Fruit fly (Drosophila melanogaster) whole organism, embryonic: Measurements from ENCODE around the gene Cpr30B.
A peak's percentile ranks its signal among the peaks of the same experiment; 100 is the strongest.

ENCODE experiments used
- Antp ChIP-seq: fragments of 200-800 bp; sonication (Bioruptor generic); optimal IDR thresholded peaks from 3 replicates; lab custom pipeline; 2016; ENCODE audit warnings: missing biosample characterization, missing genetic modification characterization
- Atf-2 ChIP-seq: fragments of 200-800 bp; sonication (Bioruptor generic); optimal IDR thresholded peaks from 2 replicates; lab custom pipeline; 2016; ENCODE audit warnings: missing biosample characterization, missing genetic modification characterization
- CG11085 ChIP-seq: fragments of 200-800 bp; sonication (Bioruptor generic); IDR thresholded peaks from 2 replicates; pipeline ENCODE4 v1.3.6; 2022; ENCODE audit warnings: missing biosample characterization, missing genetic modification characterization
- CG12071 ChIP-seq: fragments of 200-800 bp; sonication (Bioruptor generic); optimal IDR thresholded peaks from 3 replicates; lab custom pipeline; 2018; ENCODE audit warnings: missing biosample characterization, mild to moderate bottlenecking, missing genetic modification characterization
- CG12104 ChIP-seq: fragments of 200-800 bp; sonication (Bioruptor generic); optimal IDR thresholded peaks from 3 replicates; lab custom pipeline; 2016; ENCODE audit warnings: missing biosample characterization, missing genetic modification characterization
- CG1233 ChIP-seq: fragments of 200-800 bp; sonication (Bioruptor generic); optimal IDR thresholded peaks from 4 replicates; lab custom pipeline; 2018; ENCODE audit warnings: missing biosample characterization, mild to moderate bottlenecking, missing genetic modification characterization
- CG12744 ChIP-seq: fragments of 200-800 bp; sonication (Bioruptor generic); optimal IDR thresholded peaks from 2 replicates; lab custom pipeline; 2016; ENCODE audit warnings: missing biosample characterization, missing genetic modification characterization
- CG16779 ChIP-seq: fragments of 200-800 bp; sonication (Bioruptor generic); IDR thresholded peaks from 2 replicates; pipeline ENCODE4 v1.3.6; 2022; ENCODE audit warnings: missing biosample characterization, missing genetic modification characterization
- CG16863 ChIP-seq: fragments of 200-800 bp; sonication (Bioruptor generic); optimal IDR thresholded peaks from 3 replicates; lab custom pipeline; 2016; ENCODE audit warnings: missing biosample characterization, missing genetic modification characterization
- CG32772 ChIP-seq: fragments of 200-800 bp; sonication (Bioruptor generic); IDR thresholded peaks from 2 replicates; pipeline ENCODE4 v1.3.6; 2022; ENCODE audit warnings: missing biosample characterization, missing genetic modification characterization
- CG42726 ChIP-seq: fragments of 200-800 bp; sonication (Bioruptor generic); IDR thresholded peaks from 2 replicates; pipeline ENCODE4 v1.3.6; 2022; ENCODE audit warnings: missing biosample characterization, missing genetic modification characterization; ENCODE audit not compliant: partially characterized antibody
- CG4360 ChIP-seq: fragments of 200-800 bp; sonication (Bioruptor generic); IDR thresholded peaks from 2 replicates; pipeline ENCODE4 v1.3.6; 2022; ENCODE audit warnings: missing biosample characterization, missing genetic modification characterization
- CG4854 ChIP-seq: fragments of 200-800 bp; sonication (Bioruptor generic); optimal IDR thresholded peaks from 2 replicates; lab custom pipeline; 2016; ENCODE audit warnings: missing biosample characterization, missing genetic modification characterization, inconsistent platforms
- CG6175 ChIP-seq: fragments of 200-800 bp; sonication (Bioruptor generic); IDR thresholded peaks from 3 replicates; pipeline ENCODE4 v1.3.6; 2022; ENCODE audit warnings: missing biosample characterization, missing genetic modification characterization
- CG6683 ChIP-seq: fragments of 200-800 bp; sonication (Bioruptor generic); optimal IDR thresholded peaks from 2 replicates; lab custom pipeline; 2017; ENCODE audit warnings: missing biosample characterization, mild to moderate bottlenecking, missing genetic modification characterization, missing genetic modification reagents
- CG8281 ChIP-seq: fragments of 200-800 bp; sonication (Bioruptor generic); optimal IDR thresholded peaks from 2 replicates; lab custom pipeline; 2018; ENCODE audit warnings: missing biosample characterization, mild to moderate bottlenecking, missing genetic modification characterization, moderate library complexity
- CG8359 ChIP-seq: fragments of 200-800 bp; sonication (Bioruptor generic); optimal IDR thresholded peaks from 2 replicates; lab custom pipeline; 2017; ENCODE audit warnings: missing biosample characterization, mild to moderate bottlenecking, missing genetic modification characterization, borderline replicate concordance
- CG8765 ChIP-seq: fragments of 200-800 bp; sonication (Bioruptor generic); IDR thresholded peaks from 2 replicates; pipeline ENCODE4 v1.3.6; 2022; ENCODE audit warnings: missing biosample characterization, missing genetic modification characterization
- CG9215 ChIP-seq: fragments of 200-800 bp; sonication (Bioruptor generic); IDR thresholded peaks from 2 replicates; pipeline ENCODE4 v1.3.6; 2022; ENCODE audit warnings: missing biosample characterization, missing genetic modification characterization
- CG9437 ChIP-seq: fragments of 200-800 bp; sonication (Bioruptor generic); optimal IDR thresholded peaks from 2 replicates; lab custom pipeline; 2018; ENCODE audit warnings: missing biosample characterization, mild to moderate bottlenecking, missing genetic modification characterization
- CG9797 ChIP-seq: fragments of 200-800 bp; sonication (Bioruptor generic); optimal IDR thresholded peaks from 3 replicates; lab custom pipeline; 2018; ENCODE audit warnings: missing biosample characterization, mild to moderate bottlenecking, missing genetic modification characterization
- Camta ChIP-seq: fragments of 200-800 bp; sonication (Bioruptor generic); optimal IDR thresholded peaks from 2 replicates; lab custom pipeline; 2016; ENCODE audit warnings: missing biosample characterization, missing genetic modification characterization
- Dref ChIP-seq: fragments of 200-800 bp; sonication (Bioruptor generic); IDR thresholded peaks from 2 replicates; pipeline ENCODE4 v1.3.6; 2022; ENCODE audit warnings: missing biosample characterization, missing genetic modification characterization
- ERR ChIP-seq: fragments of 200-800 bp; sonication (Bioruptor generic); optimal IDR thresholded peaks from 2 replicates; lab custom pipeline; 2016; ENCODE audit warnings: missing biosample characterization, missing genetic modification characterization
- HHEX ChIP-seq: fragments of 200-800 bp; sonication (Bioruptor generic); optimal IDR thresholded peaks from 3 replicates; lab custom pipeline; 2017; ENCODE audit warnings: missing biosample characterization, mild to moderate bottlenecking, missing genetic modification characterization, missing genetic modification reagents
- Hey ChIP-seq: fragments of 200-800 bp; sonication (Bioruptor generic); optimal IDR thresholded peaks from 3 replicates; lab custom pipeline; 2018; ENCODE audit warnings: missing biosample characterization, mild to moderate bottlenecking, missing genetic modification characterization
- Hmx ChIP-seq: fragments of 200-800 bp; sonication (Bioruptor generic); optimal IDR thresholded peaks from 2 replicates; lab custom pipeline; 2016; ENCODE audit warnings: missing biosample characterization, missing genetic modification characterization
- Mrtf ChIP-seq: fragments of 200-800 bp; sonication (Bioruptor generic); IDR thresholded peaks from 3 replicates; pipeline ENCODE4 v1.3.6; 2022; ENCODE audit warnings: missing biosample characterization, missing genetic modification characterization
- Sin3A ChIP-seq: fragments of >200 bp; optimal IDR thresholded peaks from 2 replicates; lab custom pipeline; 2018
- bcd ChIP-seq: fragments of 200-800 bp; sonication (Bioruptor generic); optimal IDR thresholded peaks from 2 replicates; lab custom pipeline; 2017; ENCODE audit warnings: missing biosample characterization, mild to moderate bottlenecking, missing genetic modification characterization
- ci ChIP-seq: fragments of 200-800 bp; sonication (Bioruptor generic); IDR thresholded peaks from 3 replicates; pipeline ENCODE4 v1.3.6; 2022; ENCODE audit warnings: missing biosample characterization, missing genetic modification characterization
- crp ChIP-seq, 2 experiments: fragments of 200-800 bp; sonication (Bioruptor generic); optimal IDR thresholded peaks; 2 replicates in 1 of 2; 3 replicates in 1 of 2; lab custom pipeline; 2017; ENCODE audit warnings: missing biosample characterization in 2 of 2, missing genetic modification characterization in 2 of 2, mild to moderate bottlenecking in 1 of 2, moderate library complexity in 1 of 2
- dmrt11E ChIP-seq: fragments of 200-800 bp; sonication (Bioruptor generic); optimal IDR thresholded peaks from 3 replicates; lab custom pipeline; 2018; ENCODE audit warnings: missing biosample characterization, mild to moderate bottlenecking, missing genetic modification characterization, moderate library complexity
- dysf ChIP-seq: fragments of 200-800 bp; sonication (Bioruptor generic); IDR thresholded peaks from 3 replicates; pipeline ENCODE4 v1.3.6; 2022; ENCODE audit warnings: missing biosample characterization, missing genetic modification characterization
- gce ChIP-seq: fragments of 200-800 bp; sonication (Bioruptor generic); IDR thresholded peaks from 3 replicates; pipeline ENCODE4 v1.3.6; 2022; ENCODE audit warnings: missing biosample characterization, missing genetic modification characterization
- gcm2 ChIP-seq: fragments of 200-800 bp; sonication (Bioruptor generic); optimal IDR thresholded peaks from 2 replicates; lab custom pipeline; 2016; ENCODE audit warnings: missing biosample characterization, missing genetic modification characterization
- kah ChIP-seq: fragments of 200-800 bp; sonication (Bioruptor generic); optimal IDR thresholded peaks from 2 replicates; lab custom pipeline; 2018; ENCODE audit warnings: missing biosample characterization, mild to moderate bottlenecking, missing genetic modification characterization
- kay ChIP-seq: fragments of 200-800 bp; sonication (Bioruptor generic); optimal IDR thresholded peaks from 2 replicates; lab custom pipeline; 2016; ENCODE audit warnings: missing biosample characterization, missing genetic modification characterization
- lbe ChIP-seq: fragments of 200-800 bp; sonication (Bioruptor generic); optimal IDR thresholded peaks from 2 replicates; lab custom pipeline; 2016; ENCODE audit warnings: missing biosample characterization, mild to moderate bottlenecking, missing genetic modification characterization
- nerfin-1 ChIP-seq: fragments of 200-800 bp; sonication (Bioruptor generic); optimal IDR thresholded peaks from 3 replicates; lab custom pipeline; 2019; ENCODE audit warnings: missing biosample characterization, mild to moderate bottlenecking, missing genetic modification characterization, moderate library complexity
- onecut ChIP-seq: fragments of 200-800 bp; sonication (Bioruptor generic); IDR thresholded peaks from 2 replicates; pipeline ENCODE4 v1.3.6; 2022; ENCODE audit warnings: missing biosample characterization, missing genetic modification characterization
- pb ChIP-seq: fragments of 200-800 bp; sonication (Bioruptor generic); optimal IDR thresholded peaks from 3 replicates; lab custom pipeline; 2016; ENCODE audit warnings: missing biosample characterization, missing genetic modification characterization
- repo ChIP-seq: fragments of 200-800 bp; sonication (Bioruptor generic); optimal IDR thresholded peaks from 2 replicates; lab custom pipeline; 2016; ENCODE audit warnings: missing biosample characterization, missing genetic modification characterization
- tin ChIP-seq: fragments of 200-800 bp; sonication (Bioruptor generic); optimal IDR thresholded peaks from 3 replicates; lab custom pipeline; 2016; ENCODE audit warnings: missing biosample characterization, missing genetic modification characterization
- tna ChIP-seq: fragments of 200-800 bp; sonication (Bioruptor generic); IDR thresholded peaks from 2 replicates; pipeline ENCODE4 v1.3.6; 2022; ENCODE audit warnings: missing biosample characterization, missing genetic modification characterization; ENCODE audit not compliant: partially characterized antibody
- trh ChIP-seq: fragments of 200-800 bp; sonication (Bioruptor generic); optimal IDR thresholded peaks from 2 replicates; lab custom pipeline; 2016; ENCODE audit warnings: missing biosample characterization, missing genetic modification characterization
- tx ChIP-seq: fragments of 200-800 bp; sonication (Bioruptor generic); optimal IDR thresholded peaks from 2 replicates; lab custom pipeline; 2016; ENCODE audit warnings: missing biosample characterization, missing genetic modification characterization
- unpg ChIP-seq: fragments of 200-800 bp; sonication (Bioruptor generic); optimal IDR thresholded peaks from 3 replicates; lab custom pipeline; 2018; ENCODE audit warnings: missing biosample characterization, mild to moderate bottlenecking, missing genetic modification characterization, moderate library complexity
- zen ChIP-seq: fragments of 200-800 bp; sonication (Bioruptor generic); optimal IDR thresholded peaks from 3 replicates; lab custom pipeline; 2018; ENCODE audit warnings: missing biosample characterization, mild to moderate bottlenecking, missing genetic modification characterization, moderate library complexity

Cpr30B gene

dm6 chr2L:9569588-9570434, 27.1 kb downstream of the Cpr30B start (continued):
- TF ChIP-seq dmrt11E (peak; percentile 93), CG32772 (GFP tag; lab: Robert Waterston, UW) (peak; percentile 82), gcm2 (GFP tag; lab: Kevin White, UChicago) (peak; percentile 97), Sin3A (lab: Kevin White, UChicago) (no peak), nerfin-1 (tag; lab: Kevin White, UChicago) (peak; percentile 90), CG4854 (GFP tag; lab: Kevin White, UChicago) (peak; percentile 87), crp (GFP tag; optimal IDR thresholded peaks at IDR 0.05; lab: Kevin White, UChicago) (peak; percentile 9 to 64), CG16779 (GFP tag; lab: Robert Waterston, UW) (peak; percentile 51; the same call in 1 of the 2 replicates), CG9437 (peak; percentile 95), tna (GFP tag; lab: Robert Waterston, UW) (0 out of 2 replicates have a peak, but pooled peaks have one; percentile 22), onecut (GFP tag; lab: Robert Waterston, UW) (peak; percentile 87), CG8765 (GFP tag; lab: Robert Waterston, UW) (peak; percentile 76), dysf (GFP tag; lab: Robert Waterston, UW) (peak; percentile 96), kay (GFP tag; lab: Kevin White, UChicago) (peak; percentile 93), Antp (GFP tag; lab: Kevin White, UChicago) (peak; percentile 80), CG16863 (peak; percentile 83), CG9797 (GFP tag; lab: Kevin White, UChicago) (no peak), bcd (peak; percentile 98), tin (GFP tag; lab: Kevin White, UChicago) (peak; percentile 94), trh (GFP tag; lab: Kevin White, UChicago) (peak; percentile 87), CG42726 (no peak), Hey (tag; lab: Kevin White, UChicago) (peak; percentile 35), CG8359 (GFP tag; lab: Kevin White, UChicago) (peak; percentile 91), unpg (GFP tag; lab: Kevin White, UChicago) (peak; percentile 96), CG6175 (GFP tag; lab: Robert Waterston, UW) (peak; percentile 65; the same call in 2 of the 3 replicates), Mrtf (GFP tag; lab: Robert Waterston, UW) (peak; percentile 89), Camta (peak; percentile 83), Hmx (GFP tag; lab: Kevin White, UChicago) (peak; percentile 80), CG11085 (peak; percentile 78), tx (GFP tag; lab: Kevin White, UChicago) (peak; percentile 85), CG12104 (peak; percentile 97), gce (GFP tag; lab: Robert Waterston, UW) (peak; percentile 64; the same call in 2 of the 3 replicates), Atf-2 (peak; percentile 68), CG6683 (GFP tag; lab: Kevin White, UChicago) (peak; percentile 92), CG12744 (GFP tag; lab: Kevin White, UChicago) (peak; percentile 80), repo (GFP tag; lab: Kevin White, UChicago) (peak; percentile 49), CG9215 (GFP tag; lab: Robert Waterston, UW) (peak; percentile 91), kah (GFP tag; lab: Kevin White, UChicago) (peak; percentile 90), CG1233 (peak; percentile 97), lbe (GFP tag; lab: Kevin White, UChicago) (peak; percentile 94), pb (GFP tag; lab: Kevin White, UChicago) (peak; percentile 71), zen (tag; lab: Kevin White, UChicago) (peak; percentile 96), HHEX (GFP tag; lab: Kevin White, UChicago) (peak; percentile 97), ERR (GFP tag; lab: Kevin White, UChicago) (no peak), CG4360 (GFP tag; lab: Robert Waterston, UW) (peak; percentile 10), Dref (GFP tag; lab: Robert Waterston, UW) (no peak), ci (peak; percentile 81), CG12071 (GFP tag; lab: Kevin White, UChicago) (peak; percentile 82), CG8281 (peak; percentile 89)
